Worm (Caenorhabditis elegans): ENCODE measurements around the gene C01B9.1.

ce11 chrII:13763009-13763468 lies 8.3 kb upstream of the C01B9.1 start, which contains the start of gene arrd-11:
- TF ChIP-seq ama-1 (optimal IDR thresholded peaks at IDR 0.05): no peak
- TF ChIP-seq F13C5.2 (tag; optimal IDR thresholded peaks at IDR 0.05): no peak
- TF ChIP-seq pes-1 (GFP tag; IDR thresholded peaks at IDR 0.05): no peak
- TF ChIP-seq tra-4 (tag; optimal IDR thresholded peaks at IDR 0.05): no peak
- no peak for TF ChIP-seq ceh-36 (tag; optimal IDR thresholded peaks at IDR 0.05)
- no peak for TF ChIP-seq aly-1 (tag; optimal IDR thresholded peaks at IDR 0.05)
- TF ChIP-seq ets-7 (tag; optimal IDR thresholded peaks at IDR 0.05): no peak
- no peak for TF ChIP-seq hnd-1 (tag; optimal IDR thresholded peaks at IDR 0.05)
